Fruit fly (Drosophila melanogaster) Kc167 (cell line): ENCODE results near the gene CG43332.

Experiments used
- Sin3A ChIP-seq: fragments of >200 bp; optimal IDR thresholded peaks from 2 replicates; lab custom pipeline; 2018; ENCODE audit warnings: missing external identifiers
- h ChIP-seq: fragments of >200 bp; optimal IDR thresholded peaks from 3 replicates; lab custom pipeline; 2018; ENCODE audit warnings: missing external identifiers
- psq ChIP-seq: fragments of >200 bp; optimal IDR thresholded peaks from 2 replicates; lab custom pipeline; 2017; ENCODE audit warnings: missing external identifiers

dm6 chr2L:14120689-14121397, 42.2 kb downstream of the CG43332 start:
- no peak for TF ChIP-seq Sin3A
- TF ChIP-seq psq (lab: Kevin White, UChicago) = no peak
- TF ChIP-seq h (lab: Kevin White, UChicago) = no peak
